Fruit fly (Drosophila melanogaster) whole organism, embryonic: ENCODE data around the gene mRRF1.
A peak's percentile ranks its signal among the peaks of the same experiment; 100 is the strongest.

Source experiments
- BEAF-32 ChIP-seq: fragments of 200-800 bp; sonication (Bioruptor generic); optimal IDR thresholded peaks from 3 replicates; lab custom pipeline; 2017; ENCODE audit warnings: missing biosample characterization, missing genetic modification characterization, mild to moderate bottlenecking, moderate library complexity, missing genetic modification reagents
- Bgb ChIP-seq: fragments of 200-800 bp; sonication (Bioruptor generic); IDR thresholded peaks from 2 replicates; pipeline ENCODE4 v1.3.6; 2022; ENCODE audit warnings: missing biosample characterization, missing genetic modification characterization; ENCODE audit not compliant: partially characterized antibody
- CG10274 ChIP-seq: fragments of 200-800 bp; sonication (Bioruptor generic); optimal IDR thresholded peaks from 3 replicates; lab custom pipeline; 2017; ENCODE audit warnings: missing biosample characterization, mild to moderate bottlenecking, missing genetic modification characterization
- CG10543 ChIP-seq: fragments of 200-800 bp; sonication (Bioruptor generic); optimal IDR thresholded peaks from 3 replicates; lab custom pipeline; 2017; ENCODE audit warnings: missing biosample characterization, mild to moderate bottlenecking, missing genetic modification characterization, moderate library complexity
- CG10959 ChIP-seq: fragments of 200-800 bp; sonication (Bioruptor generic); IDR thresholded peaks from 2 replicates; pipeline ENCODE4 v1.3.6; 2022; ENCODE audit warnings: missing biosample characterization, missing genetic modification characterization
- CG11695 ChIP-seq: fragments of 200-800 bp; sonication (Bioruptor generic); IDR thresholded peaks from 3 replicates; pipeline ENCODE4 v1.3.6; 2022; ENCODE audit warnings: missing biosample characterization, missing genetic modification characterization
- CG11696 ChIP-seq: fragments of 200-800 bp; sonication (Bioruptor generic); IDR thresholded peaks from 2 replicates; pipeline ENCODE4 v1.3.6; 2022; ENCODE audit warnings: missing biosample characterization, missing genetic modification characterization
- CG12104 ChIP-seq: fragments of 200-800 bp; sonication (Bioruptor generic); optimal IDR thresholded peaks from 3 replicates; lab custom pipeline; 2016; ENCODE audit warnings: missing biosample characterization, missing genetic modification characterization
- CG1233 ChIP-seq: fragments of 200-800 bp; sonication (Bioruptor generic); optimal IDR thresholded peaks from 4 replicates; lab custom pipeline; 2018; ENCODE audit warnings: missing biosample characterization, mild to moderate bottlenecking, missing genetic modification characterization
- CG12769 ChIP-seq: fragments of 200-800 bp; sonication (Bioruptor generic); optimal IDR thresholded peaks from 2 replicates; lab custom pipeline; 2019; ENCODE audit warnings: missing biosample characterization, mild to moderate bottlenecking, missing genetic modification characterization, moderate library complexity
- CG12942 ChIP-seq: fragments of 200-800 bp; sonication (Bioruptor generic); optimal IDR thresholded peaks from 3 replicates; lab custom pipeline; 2016; ENCODE audit warnings: missing biosample characterization, missing genetic modification characterization
- CG13775 ChIP-seq: fragments of 200-800 bp; sonication (Bioruptor generic); optimal IDR thresholded peaks from 3 replicates; lab custom pipeline; 2017; ENCODE audit warnings: missing biosample characterization, mild to moderate bottlenecking, missing genetic modification characterization
- CG1529 ChIP-seq: fragments of 200-800 bp; sonication (Bioruptor generic); optimal IDR thresholded peaks from 3 replicates; lab custom pipeline; 2018; ENCODE audit warnings: missing biosample characterization, missing genetic modification characterization
- CG15601 ChIP-seq: fragments of 200-800 bp; sonication (Bioruptor generic); optimal IDR thresholded peaks from 3 replicates; lab custom pipeline; 2019; ENCODE audit warnings: missing biosample characterization, mild to moderate bottlenecking, missing genetic modification characterization, moderate library complexity
- CG16863 ChIP-seq: fragments of 200-800 bp; sonication (Bioruptor generic); optimal IDR thresholded peaks from 3 replicates; lab custom pipeline; 2016; ENCODE audit warnings: missing biosample characterization, missing genetic modification characterization
- CG31224 ChIP-seq: fragments of 200-800 bp; sonication (Bioruptor generic); IDR thresholded peaks from 2 replicates; pipeline ENCODE4 v1.3.6; 2022; ENCODE audit warnings: missing biosample characterization, missing genetic modification characterization
- CG6254 ChIP-seq: fragments of 200-800 bp; sonication (Bioruptor generic); optimal IDR thresholded peaks from 3 replicates; lab custom pipeline; 2017; ENCODE audit warnings: mild to moderate bottlenecking, missing biosample characterization, missing genetic modification reagents, missing genetic modification characterization
- CG9727 ChIP-seq: fragments of 200-800 bp; sonication (Bioruptor generic); optimal IDR thresholded peaks from 3 replicates; lab custom pipeline; 2017; ENCODE audit warnings: missing biosample characterization, mild to moderate bottlenecking, missing genetic modification characterization
- Dad ChIP-seq: fragments of 200-800 bp; sonication (Bioruptor generic); optimal IDR thresholded peaks from 3 replicates; lab custom pipeline; 2016; ENCODE audit warnings: missing biosample characterization, missing genetic modification characterization
- Eip74EF ChIP-seq, 2 experiments: fragments of 200-800 bp in 1 of 2; fragments of >200 bp in 1 of 2; sonication (Bioruptor generic) in 1 of 2; optimal IDR thresholded peaks; 2 replicates each; lab custom pipeline; 2017 to 2019; ENCODE audit warnings: missing biosample characterization in 2 of 2, missing genetic modification characterization in 2 of 2, mild to moderate bottlenecking in 1 of 2, moderate library complexity in 1 of 2
- GATAe ChIP-seq: fragments of 200-800 bp; sonication (Bioruptor generic); conservative IDR thresholded peaks from 2 replicates; pipeline ENCODE4 v1.3.6; 2022; ENCODE audit warnings: missing biosample characterization, missing genetic modification characterization
- H2.0 ChIP-seq: fragments of 200-800 bp; sonication (Bioruptor generic); IDR thresholded peaks from 2 replicates; pipeline ENCODE4 v1.3.6; 2022; ENCODE audit warnings: missing biosample characterization, missing genetic modification characterization
- HmgZ ChIP-seq: fragments of 200-800 bp; sonication (Bioruptor generic); optimal IDR thresholded peaks from 2 replicates; lab custom pipeline; 2018; ENCODE audit warnings: missing biosample characterization, mild to moderate bottlenecking, missing genetic modification characterization
- Meics ChIP-seq: fragments of 200-800 bp; sonication (Bioruptor generic); optimal IDR thresholded peaks from 2 replicates; lab custom pipeline; 2017; ENCODE audit warnings: missing biosample characterization, mild to moderate bottlenecking, missing genetic modification characterization
- NK7.1 ChIP-seq: fragments of 200-800 bp; sonication (Bioruptor generic); optimal IDR thresholded peaks from 3 replicates; lab custom pipeline; 2016; ENCODE audit warnings: missing biosample characterization, missing genetic modification characterization
- Nf-YB ChIP-seq: fragments of 200-800 bp; sonication (Bioruptor generic); optimal IDR thresholded peaks from 3 replicates; lab custom pipeline; 2019; ENCODE audit warnings: missing biosample characterization, mild to moderate bottlenecking, missing genetic modification characterization, moderate library complexity
- abd-A ChIP-seq: fragments of 200-800 bp; sonication (Bioruptor generic); optimal IDR thresholded peaks from 3 replicates; lab custom pipeline; 2019; ENCODE audit warnings: missing biosample characterization, mild to moderate bottlenecking, missing genetic modification characterization, moderate library complexity
- aop ChIP-seq: fragments of 200-800 bp; sonication (Bioruptor generic); IDR thresholded peaks from 2 replicates; pipeline ENCODE4 v1.3.6; 2022; ENCODE audit warnings: missing biosample characterization, missing genetic modification characterization
- ap ChIP-seq: fragments of 200-800 bp; sonication (Bioruptor generic); IDR thresholded peaks from 2 replicates; pipeline ENCODE4 v1.3.6; 2022; ENCODE audit warnings: missing biosample characterization, missing genetic modification characterization
- ato ChIP-seq: fragments of 200-800 bp; sonication (Bioruptor generic); IDR thresholded peaks from 2 replicates; pipeline ENCODE4 v1.3.6; 2022; ENCODE audit warnings: missing biosample characterization, missing genetic modification characterization; ENCODE audit not compliant: partially characterized antibody
- caup ChIP-seq: fragments of 200-800 bp; sonication (Bioruptor generic); optimal IDR thresholded peaks from 3 replicates; lab custom pipeline; 2017; ENCODE audit warnings: missing biosample characterization, mild to moderate bottlenecking, missing genetic modification characterization, moderate library complexity; ENCODE audit not compliant: severe bottlenecking
- crol ChIP-seq: fragments of 200-800 bp; sonication (Bioruptor generic); IDR thresholded peaks from 2 replicates; pipeline ENCODE4 v1.3.6; 2022; ENCODE audit warnings: missing biosample characterization, missing genetic modification characterization
- dan ChIP-seq: fragments of 200-800 bp; sonication (Bioruptor generic); IDR thresholded peaks from 2 replicates; pipeline ENCODE4 v1.3.6; 2022; ENCODE audit warnings: missing biosample characterization, missing genetic modification characterization
- dmrt11E ChIP-seq: fragments of 200-800 bp; sonication (Bioruptor generic); optimal IDR thresholded peaks from 3 replicates; lab custom pipeline; 2018; ENCODE audit warnings: missing biosample characterization, mild to moderate bottlenecking, missing genetic modification characterization, moderate library complexity
- esg ChIP-seq: fragments of 200-800 bp; sonication (Bioruptor generic); conservative IDR thresholded peaks from 2 replicates; pipeline ENCODE4 v1.3.6; 2022; ENCODE audit warnings: missing biosample characterization, missing genetic modification characterization
- eve ChIP-seq, 2 experiments: fragments of >200 bp; optimal IDR thresholded peaks; 2 replicates each; lab custom pipeline; 2017; ENCODE audit warnings: missing biosample characterization in 2 of 2, missing genetic modification characterization in 2 of 2
- gfzf ChIP-seq: fragments of 200-800 bp; sonication (Bioruptor generic); optimal IDR thresholded peaks from 2 replicates; lab custom pipeline; 2016; ENCODE audit warnings: missing biosample characterization, mild to moderate bottlenecking, missing genetic modification characterization, moderate library complexity
- insv ChIP-seq, 2 experiments: fragments of 200-800 bp; sonication (Bioruptor generic); optimal IDR thresholded peaks; 3 replicates each; lab custom pipeline; 2016 to 2018; ENCODE audit warnings: missing biosample characterization in 2 of 2, missing genetic modification characterization in 2 of 2
- kay ChIP-seq: fragments of 200-800 bp; sonication (Bioruptor generic); optimal IDR thresholded peaks from 2 replicates; lab custom pipeline; 2016; ENCODE audit warnings: missing biosample characterization, missing genetic modification characterization
- klu ChIP-seq: fragments of 200-800 bp; sonication (Bioruptor generic); IDR thresholded peaks from 2 replicates; pipeline ENCODE4 v1.3.6; 2022; ENCODE audit warnings: missing biosample characterization, missing genetic modification characterization
- lilli ChIP-seq: fragments of 200-800 bp; sonication (Bioruptor generic); optimal IDR thresholded peaks from 3 replicates; lab custom pipeline; 2016; ENCODE audit warnings: missing biosample characterization, missing genetic modification characterization
- maf-S ChIP-seq: fragments of 200-800 bp; sonication (Bioruptor generic); optimal IDR thresholded peaks from 2 replicates; lab custom pipeline; 2016; ENCODE audit warnings: missing biosample characterization, missing genetic modification characterization
- nau ChIP-seq: fragments of 200-800 bp; sonication (Bioruptor generic); optimal IDR thresholded peaks from 3 replicates; lab custom pipeline; 2017; ENCODE audit warnings: missing biosample characterization, mild to moderate bottlenecking, missing genetic modification characterization, missing genetic modification reagents
- onecut ChIP-seq: fragments of 200-800 bp; sonication (Bioruptor generic); IDR thresholded peaks from 2 replicates; pipeline ENCODE4 v1.3.6; 2022; ENCODE audit warnings: missing biosample characterization, missing genetic modification characterization
- ro ChIP-seq: fragments of 200-800 bp; sonication (Bioruptor generic); IDR thresholded peaks from 2 replicates; pipeline ENCODE4 v1.3.6; 2022; ENCODE audit warnings: missing biosample characterization, missing genetic modification characterization
- sisA ChIP-seq: fragments of 200-800 bp; sonication (Bioruptor generic); IDR thresholded peaks from 2 replicates; pipeline ENCODE4 v1.3.6; 2022; ENCODE audit warnings: missing biosample characterization, missing genetic modification characterization
- stwl ChIP-seq: fragments of 200-800 bp; sonication (Bioruptor generic); optimal IDR thresholded peaks from 3 replicates; lab custom pipeline; 2018; ENCODE audit warnings: missing biosample characterization, mild to moderate bottlenecking, missing genetic modification characterization, moderate library complexity
- trh ChIP-seq: fragments of 200-800 bp; sonication (Bioruptor generic); optimal IDR thresholded peaks from 2 replicates; lab custom pipeline; 2016; ENCODE audit warnings: missing biosample characterization, missing genetic modification characterization
- tx ChIP-seq: fragments of 200-800 bp; sonication (Bioruptor generic); optimal IDR thresholded peaks from 2 replicates; lab custom pipeline; 2016; ENCODE audit warnings: missing biosample characterization, missing genetic modification characterization
- unpg ChIP-seq: fragments of 200-800 bp; sonication (Bioruptor generic); optimal IDR thresholded peaks from 3 replicates; lab custom pipeline; 2018; ENCODE audit warnings: missing biosample characterization, mild to moderate bottlenecking, missing genetic modification characterization, moderate library complexity
- vvl ChIP-seq: fragments of 200-800 bp; sonication (Bioruptor generic); IDR thresholded peaks from 2 replicates; pipeline ENCODE4 v1.3.6; 2022; ENCODE audit warnings: missing biosample characterization, missing genetic modification characterization

mRRF1 gene

DNA sequence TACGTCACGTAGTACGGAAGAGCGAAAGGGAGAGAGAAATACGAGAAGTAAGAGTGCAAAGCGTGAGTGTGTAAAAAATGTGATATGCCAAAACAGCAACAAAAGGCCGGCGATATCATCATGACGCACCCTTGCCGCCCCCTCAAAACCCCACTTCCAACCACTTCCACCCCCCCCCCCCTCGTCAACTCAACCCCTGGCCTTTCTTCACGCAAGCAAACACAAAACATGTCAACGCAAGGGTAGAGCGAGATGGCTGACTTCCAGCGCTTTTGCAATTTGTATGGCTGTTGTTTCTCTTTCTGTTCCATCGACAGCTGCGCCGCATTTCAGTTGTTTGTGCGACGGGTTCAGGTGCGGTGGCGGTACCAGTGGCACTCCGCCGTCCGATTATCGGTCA lies 28.4 kb upstream of the mRRF1 start (continued):
- no peak for TF ChIP-seq CG9727 (GFP tag; lab: Kevin White, UChicago)
- TF ChIP-seq gfzf (GFP tag; lab: Kevin White, UChicago): no peak
- no peak for TF ChIP-seq onecut (GFP tag; lab: Robert Waterston, UW)
- TF ChIP-seq insv (GFP tag; optimal IDR thresholded peaks at IDR 0.05; lab: Kevin White, UChicago): no peak
- no peak for TF ChIP-seq CG10959
- peak; percentile 6; the same call in 1 of the 2 replicates for TF ChIP-seq Bgb (GFP tag; lab: Robert Waterston, UW)
- TF ChIP-seq ro (GFP tag; lab: Robert Waterston, UW): no peak
- no peak for TF ChIP-seq CG16863 (GFP tag; lab: Kevin White, UChicago)
- TF ChIP-seq CG13775 (GFP tag; lab: Kevin White, UChicago): no peak
- TF ChIP-seq CG31224 (GFP tag; lab: Robert Waterston, UW): 0 out of 2 replicates have a peak, but pooled peaks have one; percentile 4
- TF ChIP-seq tx (GFP tag; lab: Kevin White, UChicago): no peak
- TF ChIP-seq vvl (GFP tag; lab: Robert Waterston, UW): peak; percentile 47; the same call in 1 of the 2 replicates
- no peak for TF ChIP-seq Nf-YB (GFP tag; lab: Kevin White, UChicago)
- no peak for TF ChIP-seq dmrt11E (tag; lab: Kevin White, UChicago)
- TF ChIP-seq lilli (GFP tag; lab: Kevin White, UChicago): no peak
- no peak for TF ChIP-seq sisA (GFP tag; lab: Robert Waterston, UW)
- TF ChIP-seq BEAF-32 (GFP tag; lab: Kevin White, UChicago): no peak
- TF ChIP-seq CG11696: no peak
- TF ChIP-seq maf-S (GFP tag; lab: Kevin White, UChicago): no peak
- no peak for TF ChIP-seq NK7.1 (GFP tag; lab: Kevin White, UChicago)
- no peak for TF ChIP-seq ato (GFP tag; lab: Robert Waterston, UW)
- TF ChIP-seq CG6254 (GFP tag; lab: Kevin White, UChicago): no peak
- TF ChIP-seq GATAe: peak; percentile 61; the same call in 1 of the 2 replicates
- peak; percentile 14 for TF ChIP-seq HmgZ (tag; lab: Kevin White, UChicago)
- TF ChIP-seq Meics (GFP tag; lab: Kevin White, UChicago): no peak
- no peak for TF ChIP-seq unpg (GFP tag; lab: Kevin White, UChicago)
- no peak for TF ChIP-seq stwl (tag; lab: Kevin White, UChicago)
- peak; percentile 46; the same call in 1 of the 2 replicates for TF ChIP-seq klu (GFP tag; lab: Robert Waterston, UW)
- TF ChIP-seq CG10543: peak; percentile 24
- no peak for TF ChIP-seq CG1529 (GFP tag; lab: Kevin White, UChicago)
- TF ChIP-seq ap: no peak
- TF ChIP-seq CG1233 (GFP tag; lab: Kevin White, UChicago): no peak
- TF ChIP-seq dan (GFP tag; lab: Robert Waterston, UW): no peak
- peak in 1 of 2 experiments; percentile 50 for TF ChIP-seq Eip74EF (GFP tag; optimal IDR thresholded peaks at IDR 0.05; lab: Kevin White, UChicago)
- TF ChIP-seq esg (GFP tag; lab: Robert Waterston, UW): no peak
- peak; percentile 69 for TF ChIP-seq kay (GFP tag; lab: Kevin White, UChicago)
- no peak for TF ChIP-seq aop (GFP tag; lab: Robert Waterston, UW)
- peak; percentile 10 for TF ChIP-seq caup (GFP tag; lab: Kevin White, UChicago)
- no peak for TF ChIP-seq CG10274 (GFP tag; lab: Kevin White, UChicago)
- TF ChIP-seq CG11695 (GFP tag; lab: Robert Waterston, UW): no peak
- TF ChIP-seq CG15601 (tag; lab: Kevin White, UChicago): no peak
- TF ChIP-seq H2.0 (GFP tag; lab: Robert Waterston, UW): no peak
- no peak for TF ChIP-seq CG12104
- TF ChIP-seq crol (GFP tag; lab: Robert Waterston, UW): peak; percentile 98
- TF ChIP-seq CG12769: peak; percentile 68
- TF ChIP-seq Dad (GFP tag; lab: Kevin White, UChicago): no peak
- no peak for TF ChIP-seq CG12942 (GFP tag; lab: Kevin White, UChicago)
- TF ChIP-seq nau (GFP tag; lab: Kevin White, UChicago): peak; percentile 29
- peak; percentile 43 for TF ChIP-seq abd-A (tag; lab: Kevin White, UChicago)
- TF ChIP-seq trh (GFP tag; lab: Kevin White, UChicago): no peak
- TF ChIP-seq eve (GFP tag; optimal IDR thresholded peaks at IDR 0.05; lab: Kevin White, UChicago): no peak
